Worm (Caenorhabditis elegans): ENCODE measurements around the gene cox-6B.

DNA sequence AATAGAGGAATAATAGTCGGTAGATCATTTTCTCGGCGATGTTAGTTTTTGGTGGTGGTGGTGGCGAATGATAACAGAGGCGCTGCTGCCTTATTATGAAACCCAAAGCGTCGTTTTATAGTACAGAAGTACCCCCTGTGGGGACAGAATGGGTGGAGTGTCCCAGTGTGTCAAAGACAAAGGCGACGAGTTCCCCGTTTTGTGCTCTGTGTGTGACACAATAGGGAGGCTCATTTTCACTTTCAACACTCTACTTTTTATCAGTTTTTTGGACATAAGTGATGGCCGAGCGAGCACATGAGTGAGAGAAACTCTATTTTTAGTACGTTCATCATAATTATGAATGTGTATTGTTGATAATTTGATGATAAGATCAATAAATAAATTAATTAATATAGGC lies 61.3 kb downstream of the cox-6B start, which contains the start of gene pho-9:
- TF ChIP-seq ztf-4 (tag; optimal IDR thresholded peaks at IDR 0.05): no peak
- TF ChIP-seq mab-5 (tag; optimal IDR thresholded peaks at IDR 0.05): no peak
- TF ChIP-seq ceh-16 (tag; optimal IDR thresholded peaks at IDR 0.05): no peak
- TF ChIP-seq nhr-10 (tag; optimal IDR thresholded peaks at IDR 0.05): no peak
- no peak for TF ChIP-seq ceh-82 (tag; optimal IDR thresholded peaks at IDR 0.05)
- TF ChIP-seq lin-13 (GFP tag; optimal IDR thresholded peaks at IDR 0.05): no peak
- TF ChIP-seq elt-3 (tag; optimal IDR thresholded peaks at IDR 0.05): no peak
- no peak for TF ChIP-seq lin-39 (tag; optimal IDR thresholded peaks at IDR 0.05)
- no peak for TF ChIP-seq lsy-2 (tag; optimal IDR thresholded peaks at IDR 0.05)
- no peak for TF ChIP-seq skn-1 (tag; optimal IDR thresholded peaks at IDR 0.05)
- TF ChIP-seq alr-1 (tag; optimal IDR thresholded peaks at IDR 0.05): no peak
- no peak for TF ChIP-seq unc-39 (tag; optimal IDR thresholded peaks at IDR 0.05)
- no peak for TF ChIP-seq ama-1 (optimal IDR thresholded peaks at IDR 0.05)

Measured in whole organism, L2 larva.